Worm (Caenorhabditis elegans) whole organism, L4/young adult: ENCODE results near the gene C25F6.1.

Source experiments
- W03F9.2 ChIP-seq: fragments of 150-350 bp; optimal IDR thresholded peaks from 2 replicates; lab custom pipeline; 2014; ENCODE audit warnings: missing biosample characterization, missing genetic modification characterization
- dao-5 ChIP-seq: sonication (generic microtip); optimal IDR thresholded peaks from 2 replicates; lab custom pipeline; 2016; ENCODE audit warnings: missing genotype, missing genetic modification characterization, moderate library complexity, missing compliant biosample characterization
- him-1 ChIP-seq: sonication (generic microtip); optimal IDR thresholded peaks from 2 replicates; lab custom pipeline; 2016; ENCODE audit warnings: missing genotype, missing genetic modification reagents, missing genetic modification characterization, missing compliant biosample characterization

The C25F6.1 gene

DNA sequence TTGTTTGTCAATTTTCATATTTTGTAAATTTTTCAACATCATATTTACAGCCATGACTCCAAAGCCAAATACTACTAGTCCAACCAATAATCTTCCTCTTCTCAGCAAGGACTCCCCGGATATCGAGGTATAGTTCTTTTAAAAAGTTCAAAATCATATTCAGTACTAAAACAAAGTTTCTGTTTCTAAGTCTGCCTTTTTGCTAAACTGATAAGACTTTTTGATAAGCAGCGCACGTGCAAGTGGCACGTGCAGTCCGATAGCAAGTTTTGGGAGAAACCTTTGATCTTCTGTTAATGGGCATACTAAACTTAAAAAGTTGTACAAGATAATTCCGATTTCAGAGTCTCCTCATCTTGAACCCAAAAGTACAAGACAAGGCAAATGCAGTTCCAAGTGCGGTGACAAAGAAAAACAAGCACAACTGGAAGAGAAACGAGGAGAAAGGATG, 18.4 kb upstream of the C25F6.1 start, which contains the start of gene dpyd-1:
Gene dpyd-1 (plus strand): TSS at position 51 of the 451 bp plus-strand sequence.
- no peak for TF ChIP-seq him-1 (tag; lab: Kevin White, UChicago)
- no peak for TF ChIP-seq W03F9.2 (tag; lab: Kevin White, UChicago)
- TF ChIP-seq dao-5 (tag; lab: Kevin White, UChicago) = no peak

DNA sequence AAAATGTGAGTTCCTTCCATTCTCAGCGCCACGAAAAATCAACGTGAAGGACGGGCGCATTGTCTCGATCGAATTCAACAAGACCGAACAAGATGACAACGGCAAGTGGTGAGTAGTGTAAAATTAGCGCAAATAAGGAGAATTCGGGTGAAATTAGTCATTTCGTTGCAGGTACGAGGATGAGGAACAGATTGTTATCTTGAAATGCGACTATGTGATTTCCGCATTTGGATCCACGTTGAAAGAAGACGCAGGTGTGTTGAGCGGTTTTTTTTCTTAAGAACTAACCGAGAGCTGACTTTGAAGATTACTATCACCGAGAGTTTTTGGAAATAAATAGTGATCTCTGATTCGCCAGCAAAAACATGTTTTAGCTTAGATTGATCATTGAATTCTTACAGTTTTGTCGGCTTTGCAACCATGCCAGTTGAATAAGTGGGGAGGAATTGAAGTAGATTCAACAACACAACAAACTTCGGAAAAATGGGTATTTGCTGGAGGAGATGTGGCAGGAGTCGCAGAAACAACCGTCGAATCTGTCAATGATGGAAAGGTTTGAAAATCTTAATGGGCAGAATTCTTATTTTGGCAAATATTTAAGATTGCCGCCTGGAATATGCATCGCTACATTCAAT, 16.1 kb upstream of the C25F6.1 start:
- TF ChIP-seq W03F9.2 (tag; lab: Kevin White, UChicago) (no peak), dao-5 (tag; lab: Kevin White, UChicago) (no peak), him-1 (tag; lab: Kevin White, UChicago) (no peak)

DNA sequence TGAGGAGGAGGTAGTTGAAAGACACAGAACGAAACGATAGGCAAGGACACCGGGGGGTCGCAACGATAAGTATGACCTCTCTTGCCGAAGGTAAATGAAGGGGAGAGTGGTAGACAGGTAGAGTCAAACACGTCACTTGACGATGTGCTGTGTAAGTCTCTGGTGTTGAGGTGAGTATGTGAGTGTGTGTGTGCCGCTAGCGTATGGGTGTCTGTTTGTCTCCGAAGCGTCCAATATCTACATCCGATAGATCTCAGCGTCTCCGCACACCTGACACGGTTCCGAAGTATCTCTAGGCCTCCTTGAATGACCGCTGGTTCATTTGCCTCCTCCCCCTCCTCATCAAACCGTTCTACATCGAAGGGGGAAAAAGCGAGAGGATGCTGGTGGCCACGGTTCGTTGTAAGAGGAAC, 11.1 kb upstream of the C25F6.1 start:
- TF ChIP-seq him-1 (tag; lab: Kevin White, UChicago) (no peak), dao-5 (tag; lab: Kevin White, UChicago) (no peak), W03F9.2 (tag; lab: Kevin White, UChicago) (no peak)

DNA sequence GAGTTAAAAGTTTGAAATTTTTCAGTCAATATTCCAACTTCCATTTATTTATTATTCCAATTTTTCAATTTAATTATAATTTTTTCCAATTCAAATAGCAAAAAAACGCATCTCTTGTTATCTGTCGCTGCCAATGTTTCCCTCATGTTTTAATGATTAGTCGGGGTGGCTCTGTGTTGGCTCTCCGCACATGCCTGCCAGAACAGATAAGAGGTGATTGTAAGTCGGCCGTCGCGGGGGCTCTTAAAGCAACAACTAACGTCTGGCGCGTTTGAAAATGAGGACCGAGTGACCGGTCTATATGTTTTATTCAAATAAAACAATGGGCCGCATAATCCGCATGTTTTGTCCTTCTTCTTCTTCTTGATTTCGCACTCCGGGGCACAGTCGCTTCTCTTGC, 9.9 kb upstream of the C25F6.1 start:
- TF ChIP-seq him-1 (tag; lab: Kevin White, UChicago) (no peak), W03F9.2 (tag; lab: Kevin White, UChicago) (no peak), dao-5 (tag; lab: Kevin White, UChicago) (no peak)

- no peak for TF ChIP-seq W03F9.2 (tag; lab: Kevin White, UChicago)
- TF ChIP-seq him-1 (tag; lab: Kevin White, UChicago) = no peak
- no peak for TF ChIP-seq dao-5 (tag; lab: Kevin White, UChicago)
Measured at ce11 chrX:5477597-5477996, 8.7 kb upstream of the C25F6.1 start.

DNA sequence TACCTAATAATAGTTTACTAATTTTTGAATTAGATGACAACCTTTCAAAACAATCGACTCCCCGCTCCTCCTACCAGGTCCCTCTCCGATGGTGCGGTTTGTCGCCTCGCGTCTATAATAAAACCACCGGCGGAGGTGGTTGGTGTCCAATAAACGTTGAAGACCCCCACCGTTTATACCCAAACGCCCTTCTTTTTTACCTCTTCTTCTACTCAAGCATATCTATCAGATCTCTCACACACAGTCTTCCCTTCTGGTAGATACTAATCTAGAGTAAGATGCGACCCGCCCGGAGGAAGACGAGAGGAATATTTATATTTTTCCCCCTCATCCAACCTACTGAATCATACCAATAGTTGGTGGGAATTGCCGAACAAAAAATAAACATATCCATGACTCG, 7.4 kb upstream of the C25F6.1 start:
- no peak for TF ChIP-seq him-1 (tag; lab: Kevin White, UChicago)
- no peak for TF ChIP-seq dao-5 (tag; lab: Kevin White, UChicago)
- no peak for TF ChIP-seq W03F9.2 (tag; lab: Kevin White, UChicago)

DNA sequence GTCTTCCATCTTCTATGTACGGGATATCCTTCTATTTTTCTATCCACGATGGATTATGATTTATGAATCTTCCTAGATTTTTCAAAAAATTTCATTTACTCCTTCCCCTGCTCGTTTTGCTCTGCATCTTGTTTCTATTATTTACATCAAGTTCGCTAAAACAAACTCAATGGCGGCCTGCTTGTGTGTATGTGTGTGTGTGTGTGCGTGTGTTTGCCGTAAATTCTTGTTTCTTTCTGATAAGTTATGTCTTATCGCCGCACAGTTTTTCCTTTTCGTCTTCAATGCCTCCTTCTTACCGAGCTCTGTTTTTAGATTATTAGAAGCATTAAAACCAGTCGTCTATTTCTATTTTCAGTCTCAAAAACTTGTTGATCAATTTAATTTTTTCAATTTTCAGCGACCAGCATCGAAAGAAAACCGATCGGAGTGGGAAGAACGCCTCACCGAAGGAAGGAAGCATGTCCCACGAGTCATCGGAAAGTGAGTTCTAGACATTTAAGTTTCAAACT, 6.9 kb upstream of the C25F6.1 start, which contains the start of gene dlg-1:
Gene dlg-1 (plus strand): TSS at position 401 of the 512 bp plus-strand sequence.
- TF ChIP-seq W03F9.2 (tag; lab: Kevin White, UChicago) = no peak
- no peak for TF ChIP-seq him-1 (tag; lab: Kevin White, UChicago)
- TF ChIP-seq dao-5 (tag; lab: Kevin White, UChicago) = no peak

DNA sequence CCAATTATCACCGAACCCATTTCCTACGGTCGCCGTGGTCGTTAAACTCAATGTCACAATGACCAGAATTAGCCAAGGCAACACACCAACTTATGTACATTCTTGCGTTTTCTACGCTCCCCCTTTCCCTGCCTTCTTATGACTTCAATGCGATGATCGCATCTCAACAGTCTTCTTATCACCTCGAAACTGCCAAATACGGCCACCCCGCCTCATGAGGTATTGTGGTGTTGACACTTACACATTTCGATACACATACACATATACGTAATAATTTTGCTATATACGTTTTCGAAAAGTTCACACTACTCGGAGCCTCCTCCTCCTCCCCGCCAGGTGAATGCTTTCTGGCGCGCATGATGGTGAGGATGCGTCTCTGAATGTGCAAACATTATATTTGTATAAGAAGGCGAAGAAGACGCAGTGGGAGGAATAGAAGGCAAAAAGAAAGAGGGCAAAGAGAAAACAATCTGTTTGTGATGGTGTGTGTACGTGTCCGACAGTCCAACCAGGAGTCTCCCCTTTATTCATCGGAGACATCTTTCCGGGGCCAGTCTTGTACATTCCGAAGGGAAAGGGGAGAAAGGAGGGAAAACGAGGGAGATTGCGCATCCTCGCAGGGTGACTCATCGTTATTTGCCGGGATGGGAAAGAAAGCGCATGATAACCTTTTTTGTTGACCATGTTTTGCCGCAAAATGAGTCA, 6.3 kb upstream of the C25F6.1 start:
- no peak for TF ChIP-seq dao-5 (tag; lab: Kevin White, UChicago)
- TF ChIP-seq W03F9.2 (tag; lab: Kevin White, UChicago) = no peak
- no peak for TF ChIP-seq him-1 (tag; lab: Kevin White, UChicago)

DNA sequence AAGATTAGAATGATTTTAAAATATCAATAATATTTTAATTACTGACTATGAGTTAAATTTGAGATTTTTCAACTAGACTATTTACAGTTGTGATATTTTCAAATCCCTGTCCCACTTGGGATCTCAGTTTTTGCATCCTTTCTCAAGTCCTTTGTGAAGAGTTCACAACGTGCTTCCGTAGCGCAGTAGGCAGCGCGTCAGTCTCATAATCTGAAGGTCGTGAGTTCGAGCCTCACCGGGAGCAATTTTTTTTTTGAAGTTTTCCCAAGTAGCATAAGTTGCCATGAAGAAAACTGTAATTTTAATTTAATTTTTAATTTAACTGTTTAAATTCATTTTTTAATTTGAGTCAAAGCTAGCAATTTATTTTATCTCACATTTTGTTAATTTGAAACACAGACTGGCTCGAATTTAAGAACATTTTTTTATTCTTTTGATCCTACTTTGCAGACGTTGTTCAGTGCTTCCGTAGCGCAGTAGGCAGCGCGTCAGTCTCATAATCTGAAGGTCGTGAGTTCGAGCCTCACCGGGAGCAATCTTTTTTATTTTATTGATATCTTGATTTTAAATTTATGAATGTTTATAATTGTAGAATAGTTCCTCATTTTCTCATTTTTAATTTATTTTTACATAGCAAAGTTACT, 881 bp upstream of the C25F6.1 start:
- TF ChIP-seq W03F9.2 (tag; lab: Kevin White, UChicago) (no peak), dao-5 (tag; lab: Kevin White, UChicago) (no peak), him-1 (tag; lab: Kevin White, UChicago) (no peak)

ce11 chrX:5488867-5489266, 2.6 kb downstream of the C25F6.1 start:
- TF ChIP-seq dao-5 (tag; lab: Kevin White, UChicago) = no peak
- TF ChIP-seq him-1 (tag; lab: Kevin White, UChicago) = no peak
- no peak for TF ChIP-seq W03F9.2 (tag; lab: Kevin White, UChicago)

DNA sequence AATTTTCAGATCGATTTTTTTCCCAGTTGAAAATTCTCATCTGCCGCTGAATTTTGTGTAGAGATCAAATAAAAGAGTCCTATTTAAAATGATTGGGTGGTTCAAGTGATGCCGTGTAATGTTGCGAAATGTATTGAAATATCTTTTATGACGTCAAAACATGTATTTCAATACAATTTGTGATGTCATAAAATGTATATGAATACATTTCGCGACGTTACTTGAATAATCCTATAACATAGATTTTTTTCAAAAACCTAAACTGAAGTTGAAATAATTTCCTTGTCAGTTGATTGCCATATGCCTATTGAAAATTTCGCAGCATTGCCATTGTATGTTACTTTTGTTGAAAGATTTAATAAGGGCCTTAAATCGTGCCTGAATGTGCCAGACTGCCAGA, 3.3 kb downstream of the C25F6.1 start, which contains the start of gene F55D1.1:
Gene F55D1.1 (plus strand): TSS at position 301 of the 400 bp plus-strand sequence.
- TF ChIP-seq dao-5 (tag; lab: Kevin White, UChicago) (no peak), him-1 (tag; lab: Kevin White, UChicago) (no peak), W03F9.2 (tag; lab: Kevin White, UChicago) (no peak)

- TF ChIP-seq him-1 (tag; lab: Kevin White, UChicago) = no peak
- TF ChIP-seq dao-5 (tag; lab: Kevin White, UChicago) = no peak
- TF ChIP-seq W03F9.2 (tag; lab: Kevin White, UChicago) = no peak
Measured at ce11 chrX:5492820-5493382, 6.6 kb downstream of the C25F6.1 start, which contains the start of the genes bus-8A and bus-8B. Gene bus-8A (plus strand): TSS chrX:5492915. Gene bus-8B (plus strand): TSS chrX:5493332.
